Worm (Caenorhabditis elegans): ENCODE measurements around the gene F54G2.1.

DNA sequence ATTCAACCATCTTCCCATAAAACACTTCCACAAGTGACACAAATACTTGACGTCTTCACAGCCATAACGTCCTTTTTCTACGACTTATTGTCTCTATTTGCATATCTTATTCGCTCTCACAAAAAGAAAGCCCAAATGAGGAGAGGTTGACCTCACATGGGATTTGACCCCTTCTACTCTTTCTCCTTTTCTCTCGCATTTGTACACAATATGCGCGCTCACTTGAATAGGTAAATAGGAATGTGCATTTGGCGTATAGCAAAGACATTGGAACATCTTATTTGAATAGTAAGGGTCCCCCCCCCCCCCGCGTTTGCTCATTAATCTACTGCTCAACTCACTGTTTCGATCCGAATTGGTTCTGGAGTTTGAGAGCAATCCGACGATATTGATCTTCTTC lies 36.5 kb upstream of the F54G2.1 start:
- no peak for TF ChIP-seq unc-86 (tag; optimal IDR thresholded peaks at IDR 0.05)
- no peak for TF ChIP-seq ama-1 (optimal IDR thresholded peaks at IDR 0.05)
- TF ChIP-seq K09A11.1 (tag; optimal IDR thresholded peaks at IDR 0.05; ENCODE audit: insufficient read depth) = no peak
- no peak for TF ChIP-seq pha-4 (tag; optimal IDR thresholded peaks at IDR 0.05)
- TF ChIP-seq nfya-1 (tag; optimal IDR thresholded peaks at IDR 0.05) = no peak
- no peak for TF ChIP-seq dmd-4 (tag; optimal IDR thresholded peaks at IDR 0.05; ENCODE audit: borderline replicate concordance)
- TF ChIP-seq syd-9 (tag; optimal IDR thresholded peaks at IDR 0.05) = no peak

Data from whole organism, late embryonic.